Fruit fly (Drosophila melanogaster): ENCODE measurements around the gene CG32148.

CG32148 gene

dm6 chr3L:14984521-14985150 lies 38.7 kb upstream of the CG32148 start, which contains the start of gene mnd (continued):
- TF ChIP-seq ro (GFP tag; IDR thresholded peaks at IDR 0.05) = no peak
- TF ChIP-seq Hmx (GFP tag; optimal IDR thresholded peaks at IDR 0.05) = no peak
- peak; percentile 92 for TF ChIP-seq Drgx (GFP tag; IDR thresholded peaks at IDR 0.05)
- TF ChIP-seq CG6272 (GFP tag; IDR thresholded peaks at IDR 0.05) = no peak
- no peak for TF ChIP-seq oc (tag; optimal IDR thresholded peaks at IDR 0.05)
- 0 out of 3 replicates have a peak, but pooled peaks have one; percentile 24 for TF ChIP-seq CG2199 (GFP tag; IDR thresholded peaks at IDR 0.05)
- TF ChIP-seq CG16779 (GFP tag; IDR thresholded peaks at IDR 0.05) = no peak
- TF ChIP-seq Sry-δ (GFP tag; optimal IDR thresholded peaks at IDR 0.05) = no peak
- no peak for TF ChIP-seq pzg (GFP tag; optimal IDR thresholded peaks at IDR 0.05)
- TF ChIP-seq klu (GFP tag; IDR thresholded peaks at IDR 0.05) = no peak
- TF ChIP-seq CG10979 (tag; optimal IDR thresholded peaks at IDR 0.05) = peak; percentile 14
- no peak for TF ChIP-seq Dp (GFP tag; optimal IDR thresholded peaks at IDR 0.05)
- peak; percentile 19 for TF ChIP-seq CG3163 (GFP tag; optimal IDR thresholded peaks at IDR 0.05)
- no peak for TF ChIP-seq Ravus (GFP tag; IDR thresholded peaks at IDR 0.05)
- no peak for TF ChIP-seq fu2 (GFP tag; optimal IDR thresholded peaks at IDR 0.05)
- no peak for TF ChIP-seq mam (GFP tag; optimal IDR thresholded peaks at IDR 0.05)
- no peak for TF ChIP-seq Sox102F (GFP tag; optimal IDR thresholded peaks at IDR 0.05)
- no peak for TF ChIP-seq CG13424 (tag; optimal IDR thresholded peaks at IDR 0.05)
- TF ChIP-seq CG12236 (GFP tag; optimal IDR thresholded peaks at IDR 0.05) = no peak
- no peak for TF ChIP-seq dan (GFP tag; IDR thresholded peaks at IDR 0.05)
- TF ChIP-seq gro (GFP tag; optimal IDR thresholded peaks at IDR 0.05) = no peak
- TF ChIP-seq Hsf (GFP tag; optimal IDR thresholded peaks at IDR 0.05) = no peak
- peak; percentile 25 for TF ChIP-seq nom (GFP tag; optimal IDR thresholded peaks at IDR 0.05)
- TF ChIP-seq hkb (optimal IDR thresholded peaks at IDR 0.05) = no peak
- no peak for TF ChIP-seq hkb (GFP tag; IDR thresholded peaks at IDR 0.05)
- TF ChIP-seq CG18011 (GFP tag; optimal IDR thresholded peaks at IDR 0.05) = no peak
- peak; percentile 25 for TF ChIP-seq kah (GFP tag; optimal IDR thresholded peaks at IDR 0.05)
- TF ChIP-seq CG18262 (tag; optimal IDR thresholded peaks at IDR 0.05) = peak; percentile 25
- TF ChIP-seq crc (GFP tag; optimal IDR thresholded peaks at IDR 0.05) = no peak
- TF ChIP-seq unpg (GFP tag; optimal IDR thresholded peaks at IDR 0.05) = no peak
- TF ChIP-seq lola (GFP tag; optimal IDR thresholded peaks at IDR 0.05) = peak in 1 of 3 experiments; percentile 3
- TF ChIP-seq CG11085 (GFP tag; IDR thresholded peaks at IDR 0.05) = no peak
- no peak for TF ChIP-seq Vsx1 (GFP tag; optimal IDR thresholded peaks at IDR 0.05)
- no peak for TF ChIP-seq CoRest (tag; optimal IDR thresholded peaks at IDR 0.05)
- TF ChIP-seq peb (GFP tag; IDR thresholded peaks at IDR 0.05) = no peak
- TF ChIP-seq NC2β (GFP tag; optimal IDR thresholded peaks at IDR 0.05) = no peak
- TF ChIP-seq dpn (GFP tag; optimal IDR thresholded peaks at IDR 0.05) = no peak
- no peak for TF ChIP-seq YL-1 (GFP tag; optimal IDR thresholded peaks at IDR 0.05)
- no peak for TF ChIP-seq nmo (GFP tag; optimal IDR thresholded peaks at IDR 0.05)
- no peak for TF ChIP-seq Oli (tag; optimal IDR thresholded peaks at IDR 0.05)
- TF ChIP-seq Hr51 (GFP tag; optimal IDR thresholded peaks at IDR 0.05) = no peak
- TF ChIP-seq CG11696 (GFP tag; IDR thresholded peaks at IDR 0.05) = peak; percentile 46; the same call in 1 of the 2 replicates
- TF ChIP-seq chm (GFP tag; IDR thresholded peaks at IDR 0.05) = no peak
- no peak for TF ChIP-seq CG2116 (GFP tag; optimal IDR thresholded peaks at IDR 0.05)
- no peak for TF ChIP-seq Doc2 (GFP tag; IDR thresholded peaks at IDR 0.05)
- no peak for TF ChIP-seq ase (GFP tag; IDR thresholded peaks at IDR 0.05)
- TF ChIP-seq CG9437 (GFP tag; optimal IDR thresholded peaks at IDR 0.05) = no peak
- TF ChIP-seq CG2712 (tag; optimal IDR thresholded peaks at IDR 0.05) = peak; percentile 13
- no peak for TF ChIP-seq CG17612 (GFP tag; IDR thresholded peaks at IDR 0.05)
- no peak for TF ChIP-seq CG33213 (GFP tag; optimal IDR thresholded peaks at IDR 0.05)
- no peak for TF ChIP-seq CG30403 (GFP tag; optimal IDR thresholded peaks at IDR 0.05)

All from whole organism, embryonic.